Fruit fly (Drosophila melanogaster): ENCODE results near the gene Ir94c.
A peak's percentile ranks its signal among the peaks of the same experiment; 100 is the strongest.

Ir94c gene

dm6 chr3R:22145425-22146411, 26.5 kb upstream of the Ir94c start (continued):
- TF ChIP-seq Hr3 (GFP tag; optimal IDR thresholded peaks at IDR 0.05) = peak; percentile 70
- no peak for TF ChIP-seq CG7928 (GFP tag; optimal IDR thresholded peaks at IDR 0.05)
- no peak for TF ChIP-seq Dip2 (GFP tag; IDR thresholded peaks at IDR 0.05)
- peak; percentile 46 for TF ChIP-seq btn (GFP tag; optimal IDR thresholded peaks at IDR 0.05)
- peak; percentile 85 for TF ChIP-seq stc (GFP tag; IDR thresholded peaks at IDR 0.05)
- no peak for TF ChIP-seq CG2129 (GFP tag; IDR thresholded peaks at IDR 0.05; ENCODE audit: partially characterized antibody)
- peak in 1 of 3 experiments; percentile 28 for TF ChIP-seq Stat92E (GFP tag; optimal IDR thresholded peaks at IDR 0.05)
- peak; percentile 15 for TF ChIP-seq CG3163 (GFP tag; optimal IDR thresholded peaks at IDR 0.05)
- peak; percentile 54 for TF ChIP-seq Fer3 (tag; optimal IDR thresholded peaks at IDR 0.05)
- TF ChIP-seq Oli (tag; optimal IDR thresholded peaks at IDR 0.05) = peak; percentile 77
- TF ChIP-seq CG7372 (GFP tag; IDR thresholded peaks at IDR 0.05) = peak; percentile 63
- peak; percentile 49; the same call in 1 of the 3 replicates for TF ChIP-seq CG11560 (tag; IDR thresholded peaks at IDR 0.05)
- TF ChIP-seq abd-A (tag; optimal IDR thresholded peaks at IDR 0.05) = no peak
- TF ChIP-seq CrebB (tag; optimal IDR thresholded peaks at IDR 0.05) = peak; percentile 35
- peak; percentile 85 for TF ChIP-seq CG10366 (GFP tag; IDR thresholded peaks at IDR 0.05)
- no peak for TF ChIP-seq Hand (GFP tag; optimal IDR thresholded peaks at IDR 0.05)
- no peak for TF ChIP-seq al (GFP tag; IDR thresholded peaks at IDR 0.05)
- peak; percentile 87 for TF ChIP-seq wor (GFP tag; IDR thresholded peaks at IDR 0.05)
- peak; percentile 53 for TF ChIP-seq gcm2 (GFP tag; optimal IDR thresholded peaks at IDR 0.05)
- TF ChIP-seq CG4617 (GFP tag; optimal IDR thresholded peaks at IDR 0.05; ENCODE audit: borderline replicate concordance) = peak; percentile 14
- 0 out of 2 replicates have a peak, but pooled peaks have one; percentile 31 for TF ChIP-seq CG11247 (GFP tag; IDR thresholded peaks at IDR 0.05)
- TF ChIP-seq CG6254 (GFP tag; optimal IDR thresholded peaks at IDR 0.05) = peak; percentile 78
- TF ChIP-seq CG14441 (GFP tag; IDR thresholded peaks at IDR 0.05) = peak; percentile 79
- peak; percentile 40 for TF ChIP-seq Lhr (GFP tag; optimal IDR thresholded peaks at IDR 0.05)
- TF ChIP-seq CG4328 (GFP tag; optimal IDR thresholded peaks at IDR 0.05) = peak; percentile 17
- peak; percentile 54 for TF ChIP-seq CG1602 (GFP tag; optimal IDR thresholded peaks at IDR 0.05)
- no peak for TF ChIP-seq MESR4 (GFP tag; optimal IDR thresholded peaks at IDR 0.05)
- TF ChIP-seq wek (GFP tag; optimal IDR thresholded peaks at IDR 0.05) = no peak
- TF ChIP-seq fu2 (GFP tag; optimal IDR thresholded peaks at IDR 0.05) = no peak
- peak; percentile 67 for TF ChIP-seq CG6654 (GFP tag; optimal IDR thresholded peaks at IDR 0.05)
- peak; percentile 4 for TF ChIP-seq pho (GFP tag; optimal IDR thresholded peaks at IDR 0.05)
- TF ChIP-seq gsb (GFP tag; IDR thresholded peaks at IDR 0.05) = no peak
- TF ChIP-seq crp (GFP tag; optimal IDR thresholded peaks at IDR 0.05) = no peak
- TF ChIP-seq pum (GFP tag; optimal IDR thresholded peaks at IDR 0.05) = peak; percentile 75
- peak; percentile 66 for TF ChIP-seq ewg (GFP tag; optimal IDR thresholded peaks at IDR 0.05)
- TF ChIP-seq Drgx (GFP tag; IDR thresholded peaks at IDR 0.05) = peak; percentile 84
- peak; percentile 57 for TF ChIP-seq Ets97D (GFP tag; optimal IDR thresholded peaks at IDR 0.05)
- TF ChIP-seq lov (optimal IDR thresholded peaks at IDR 0.05) = no peak
- TF ChIP-seq lov (GFP tag; IDR thresholded peaks at IDR 0.05) = peak; percentile 85
- peak; percentile 88 for TF ChIP-seq CG8924 (tag; optimal IDR thresholded peaks at IDR 0.05)
- peak; percentile 83 for TF ChIP-seq esg (GFP tag; conservative IDR thresholded peaks at IDR 0.05)
- peak; percentile 79 for TF ChIP-seq tgo (GFP tag; IDR thresholded peaks at IDR 0.05)
- TF ChIP-seq CG4282 (GFP tag; optimal IDR thresholded peaks at IDR 0.05) = no peak
- peak; percentile 18 for TF ChIP-seq Nf-YC (tag; optimal IDR thresholded peaks at IDR 0.05)
- TF ChIP-seq CG12942 (GFP tag; optimal IDR thresholded peaks at IDR 0.05) = peak; percentile 44
- no peak for TF ChIP-seq mld (GFP tag; IDR thresholded peaks at IDR 0.05; ENCODE audit: partially characterized antibody)
- peak; percentile 27 for TF ChIP-seq scrt (GFP tag; optimal IDR thresholded peaks at IDR 0.05)
- TF ChIP-seq CG8281 (tag; optimal IDR thresholded peaks at IDR 0.05) = no peak

Measured in whole organism, embryonic.